Fruit fly (Drosophila melanogaster): Measurements from ENCODE around the gene Psf3.
A peak's percentile ranks its signal among the peaks of the same experiment; 100 is the strongest.

Gene Psf3

dm6 chrX:10387672-10388071 is 2.0 kb upstream of the Psf3 start (continued):
- TF ChIP-seq cyc (GFP tag; optimal IDR thresholded peaks at IDR 0.05) (peak; percentile 71), CG6808 (GFP tag; optimal IDR thresholded peaks at IDR 0.05) (no peak), Met (GFP tag; optimal IDR thresholded peaks at IDR 0.05) (peak; percentile 55), Eip78C (GFP tag) (peak; percentile 74), vri (GFP tag; optimal IDR thresholded peaks at IDR 0.05) (peak; percentile 23), CG11762 (GFP tag; optimal IDR thresholded peaks at IDR 0.05; ENCODE audit: insufficient read depth) (no peak), spab (GFP tag; optimal IDR thresholded peaks at IDR 0.05) (no peak), Eip75B (GFP tag; optimal IDR thresholded peaks at IDR 0.05) (peak; percentile 52), CG10631 (GFP tag; optimal IDR thresholded peaks at IDR 0.05) (peak; percentile 39), CG11294 (GFP tag; IDR thresholded peaks at IDR 0.05) (0 out of 2 replicates have a peak, but pooled peaks have one; percentile 16), CG3032 (tag; optimal IDR thresholded peaks at IDR 0.05) (no peak), Eip93F (GFP tag; optimal IDR thresholded peaks at IDR 0.05) (no peak), Sox15 (GFP tag; optimal IDR thresholded peaks at IDR 0.05) (peak; percentile 20), achi (GFP tag; optimal IDR thresholded peaks at IDR 0.05) (peak; percentile 41)

- TF ChIP-seq fkh (GFP tag; optimal IDR thresholded peaks at IDR 0.05) (no peak), svp (GFP tag) (peak; percentile 86), eg (GFP tag; IDR thresholded peaks at IDR 0.05) (no peak), vri (GFP tag; optimal IDR thresholded peaks at IDR 0.05) (peak; percentile 62)
Observed at dm6 chrX:10386810-10387340, 1.2 kb upstream of the Psf3 start.

dm6 chrX:10386183-10386582 is 522 bp upstream of the Psf3 start:
- TF ChIP-seq pdm3 (GFP tag; optimal IDR thresholded peaks at IDR 0.05), result no peak
- no peak for TF ChIP-seq Eip75B (GFP tag; optimal IDR thresholded peaks at IDR 0.05)
- no peak for TF ChIP-seq Blimp-1 (GFP tag; optimal IDR thresholded peaks at IDR 0.05)
- no peak for TF ChIP-seq ss (GFP tag; optimal IDR thresholded peaks at IDR 0.05)
- no peak for TF ChIP-seq eg (GFP tag; IDR thresholded peaks at IDR 0.05)
- TF ChIP-seq fd59A (GFP tag; optimal IDR thresholded peaks at IDR 0.05), result no peak
- TF ChIP-seq acj6 (GFP tag; optimal IDR thresholded peaks at IDR 0.05), result no peak
- no peak for TF ChIP-seq CG16779 (tag; optimal IDR thresholded peaks at IDR 0.05)
- no peak for TF ChIP-seq CG6854 (GFP tag; optimal IDR thresholded peaks at IDR 0.05)
- TF ChIP-seq CG4318 (GFP tag; optimal IDR thresholded peaks at IDR 0.05), result no peak
- TF ChIP-seq svp (GFP tag), result no peak
- no peak for TF ChIP-seq fkh (GFP tag; optimal IDR thresholded peaks at IDR 0.05)
- no peak for TF ChIP-seq esn (GFP tag; optimal IDR thresholded peaks at IDR 0.05)
- no peak for TF ChIP-seq CG15336 (GFP tag; IDR thresholded peaks at IDR 0.05)
- TF ChIP-seq vri (GFP tag; optimal IDR thresholded peaks at IDR 0.05), result no peak
- TF ChIP-seq cyc (GFP tag; optimal IDR thresholded peaks at IDR 0.05), result no peak

dm6 chrX:10384947-10385346 is 714 bp downstream of the Psf3 start:
- TF ChIP-seq Sox14 (GFP tag; optimal IDR thresholded peaks at IDR 0.05) (no peak), CG3919 (GFP tag; optimal IDR thresholded peaks at IDR 0.05) (no peak), CG15336 (GFP tag; IDR thresholded peaks at IDR 0.05) (no peak), fd85E (GFP tag; optimal IDR thresholded peaks at IDR 0.05) (no peak), ss (GFP tag; optimal IDR thresholded peaks at IDR 0.05) (no peak), Ets21C (GFP tag; optimal IDR thresholded peaks at IDR 0.05) (no peak), Eip78C (GFP tag) (peak; percentile 15), eg (GFP tag; IDR thresholded peaks at IDR 0.05) (no peak), Met (GFP tag; optimal IDR thresholded peaks at IDR 0.05) (no peak), CG8319 (GFP tag; optimal IDR thresholded peaks at IDR 0.05) (no peak), CG1621 (tag; optimal IDR thresholded peaks at IDR 0.05) (peak; percentile 11), OdsH (GFP tag; optimal IDR thresholded peaks at IDR 0.05) (no peak), svp (GFP tag) (no peak), CG16779 (tag; optimal IDR thresholded peaks at IDR 0.05) (no peak), CG11762 (GFP tag; optimal IDR thresholded peaks at IDR 0.05; ENCODE audit: insufficient read depth) (no peak), CG6854 (GFP tag; optimal IDR thresholded peaks at IDR 0.05) (no peak), fkh (GFP tag; optimal IDR thresholded peaks at IDR 0.05) (peak; percentile 75), acj6 (GFP tag; optimal IDR thresholded peaks at IDR 0.05) (no peak), CG9139 (GFP tag; optimal IDR thresholded peaks at IDR 0.05) (no peak), Blimp-1 (GFP tag; optimal IDR thresholded peaks at IDR 0.05) (no peak), dsx (GFP tag; optimal IDR thresholded peaks at IDR 0.05; ENCODE audit: poor library complexity, severe bottlenecking) (no peak), cyc (GFP tag; optimal IDR thresholded peaks at IDR 0.05) (no peak), CG6792 (GFP tag; optimal IDR thresholded peaks at IDR 0.05) (no peak), Eip75B (GFP tag; optimal IDR thresholded peaks at IDR 0.05) (no peak)
